Fruit fly (Drosophila melanogaster): ENCODE data around the gene rept.

rept gene

DNA sequence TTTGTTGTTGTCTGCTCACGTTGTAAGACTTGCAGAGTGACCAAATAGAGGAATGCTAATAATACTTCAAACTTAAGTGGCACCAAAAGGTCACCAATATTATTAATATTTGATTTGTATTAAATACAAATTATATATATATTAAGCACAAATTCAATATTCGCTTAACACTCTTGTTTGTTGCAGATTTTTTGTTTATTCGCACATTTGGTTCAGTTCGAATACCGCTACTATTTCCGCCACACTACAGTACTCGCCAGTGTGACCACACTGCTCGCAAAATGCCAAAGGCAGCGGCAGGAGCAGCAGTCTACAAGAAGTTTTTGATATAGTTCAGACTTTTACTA lies 9.0 kb downstream of the rept start, which contains the start of gene Max (continued):
- peak; percentile 52 for TF ChIP-seq Fer2 (tag; optimal IDR thresholded peaks at IDR 0.05)
- TF ChIP-seq trem (tag; optimal IDR thresholded peaks at IDR 0.05): peak; percentile 90
- peak; percentile 17 for TF ChIP-seq oc (tag; optimal IDR thresholded peaks at IDR 0.05)
- no peak for TF ChIP-seq Mes4 (GFP tag; optimal IDR thresholded peaks at IDR 0.05)
- peak; percentile 47 for TF ChIP-seq CG12942 (GFP tag; optimal IDR thresholded peaks at IDR 0.05)
- no peak for TF ChIP-seq Myb (GFP tag; optimal IDR thresholded peaks at IDR 0.05)
- peak; percentile 24 for TF ChIP-seq slou (GFP tag; optimal IDR thresholded peaks at IDR 0.05)
- TF ChIP-seq dati (GFP tag; IDR thresholded peaks at IDR 0.05): no peak
- TF ChIP-seq CG17612 (GFP tag; IDR thresholded peaks at IDR 0.05): no peak
- 0 out of 3 replicates have a peak, but pooled peaks have one; percentile 12 for TF ChIP-seq otp (GFP tag; IDR thresholded peaks at IDR 0.05)
- no peak for TF ChIP-seq Doc3 (GFP tag; IDR thresholded peaks at IDR 0.05; ENCODE audit: partially characterized antibody)
- no peak for TF ChIP-seq CG8359 (GFP tag; optimal IDR thresholded peaks at IDR 0.05; ENCODE audit: borderline replicate concordance)
- TF ChIP-seq CG11723 (GFP tag; optimal IDR thresholded peaks at IDR 0.05): peak; percentile 51
- no peak for TF ChIP-seq luna (GFP tag; optimal IDR thresholded peaks at IDR 0.05)
- peak; percentile 30 for TF ChIP-seq ems (GFP tag; optimal IDR thresholded peaks at IDR 0.05)
- 0 out of 2 replicates have a peak, but pooled peaks have one; percentile 17 for TF ChIP-seq wor (GFP tag; IDR thresholded peaks at IDR 0.05)
- peak; percentile 66 for TF ChIP-seq D19A (tag; optimal IDR thresholded peaks at IDR 0.05)
- peak; percentile 59 for TF ChIP-seq lilli (GFP tag; optimal IDR thresholded peaks at IDR 0.05)
- peak; percentile 85 for TF ChIP-seq CG12659 (GFP tag; optimal IDR thresholded peaks at IDR 0.05)
- peak; percentile 3 for TF ChIP-seq CG6765 (GFP tag; optimal IDR thresholded peaks at IDR 0.05)
- TF ChIP-seq amos (GFP tag; IDR thresholded peaks at IDR 0.05; ENCODE audit: partially characterized antibody): peak; percentile 14; the same call in 1 of the 2 replicates
- peak; percentile 42 for TF ChIP-seq sisA (GFP tag; IDR thresholded peaks at IDR 0.05)
- peak; percentile 54; the same call in 1 of the 3 replicates for TF ChIP-seq CG2889 (GFP tag; IDR thresholded peaks at IDR 0.05)
- peak; percentile 52 for TF ChIP-seq CG13123 (GFP tag; optimal IDR thresholded peaks at IDR 0.05)
- TF ChIP-seq CG4617 (GFP tag; optimal IDR thresholded peaks at IDR 0.05; ENCODE audit: borderline replicate concordance): peak; percentile 87
- TF ChIP-seq Neu2 (GFP tag; optimal IDR thresholded peaks at IDR 0.05; ENCODE audit: borderline replicate concordance): no peak
- peak; percentile 54 for TF ChIP-seq fd3F (GFP tag; optimal IDR thresholded peaks at IDR 0.05)
- TF ChIP-seq crc (GFP tag; optimal IDR thresholded peaks at IDR 0.05): no peak
- no peak for TF ChIP-seq CG15073 (GFP tag; optimal IDR thresholded peaks at IDR 0.05)
- TF ChIP-seq CG15514 (GFP tag; optimal IDR thresholded peaks at IDR 0.05): peak; percentile 83
- 0 out of 3 replicates have a peak, but pooled peaks have one; percentile 30 for TF ChIP-seq so (GFP tag; IDR thresholded peaks at IDR 0.05)
- TF ChIP-seq croc (GFP tag; conservative IDR thresholded peaks at IDR 0.05): no peak
- peak; percentile 92 for TF ChIP-seq YL-1 (GFP tag; optimal IDR thresholded peaks at IDR 0.05)
- 0 out of 2 replicates have a peak, but pooled peaks have one; percentile 20 for TF ChIP-seq sens-2 (GFP tag; IDR thresholded peaks at IDR 0.05)
- TF ChIP-seq CG15696 (tag; optimal IDR thresholded peaks at IDR 0.05): peak; percentile 57
- TF ChIP-seq yki (optimal IDR thresholded peaks at IDR 0.05): no peak
- TF ChIP-seq tup (GFP tag; optimal IDR thresholded peaks at IDR 0.05): no peak
- TF ChIP-seq Lhr (GFP tag; optimal IDR thresholded peaks at IDR 0.05): peak; percentile 22
- no peak for TF ChIP-seq CG8478 (optimal IDR thresholded peaks at IDR 0.05)
- TF ChIP-seq slbo (GFP tag; IDR thresholded peaks at IDR 0.05): peak; percentile 84
- no peak for TF ChIP-seq br (optimal IDR thresholded peaks at IDR 0.05)
- TF ChIP-seq Atf6 (GFP tag; IDR thresholded peaks at IDR 0.05): peak; percentile 74
- TF ChIP-seq CG3407 (GFP tag; optimal IDR thresholded peaks at IDR 0.05): peak; percentile 43
- TF ChIP-seq CG9609 (GFP tag; optimal IDR thresholded peaks at IDR 0.05): no peak
- peak; percentile 71 for TF ChIP-seq CG10979 (tag; optimal IDR thresholded peaks at IDR 0.05)
- TF ChIP-seq Kr (GFP tag; optimal IDR thresholded peaks at IDR 0.05): no peak
- no peak for TF ChIP-seq CG2129 (GFP tag; IDR thresholded peaks at IDR 0.05; ENCODE audit: partially characterized antibody)
- peak; percentile 53 for TF ChIP-seq MESR4 (GFP tag; optimal IDR thresholded peaks at IDR 0.05)
- no peak for TF ChIP-seq CG1832 (GFP tag; optimal IDR thresholded peaks at IDR 0.05)
- peak; percentile 26 for TF ChIP-seq CG7987 (GFP tag; optimal IDR thresholded peaks at IDR 0.05)
- no peak for TF ChIP-seq run (tag; optimal IDR thresholded peaks at IDR 0.05)
- TF ChIP-seq CG7928 (GFP tag; optimal IDR thresholded peaks at IDR 0.05): no peak

All from whole organism, embryonic.